Worm (Caenorhabditis elegans) whole organism, early embryonic: Measurements from ENCODE around the gene aars-1.

ENCODE experiments used
- B0310.2 ChIP-seq: sonication (generic microtip); optimal IDR thresholded peaks from 2 replicates; lab custom pipeline; 2016; ENCODE audit warnings: mild to moderate bottlenecking, missing genetic modification characterization, missing compliant biosample characterization
- ama-1 ChIP-seq: fragments of 150-350 bp; optimal IDR thresholded peaks from 2 replicates; lab custom pipeline; 2014
- ceh-13 ChIP-seq: fragments of 200-800 bp; sonication (Bioruptor generic); optimal IDR thresholded peaks from 2 replicates; lab custom pipeline; 2018; ENCODE audit warnings: mild to moderate bottlenecking, missing genetic modification characterization, missing compliant biosample characterization
- ceh-36 ChIP-seq: sonication (generic microtip); optimal IDR thresholded peaks from 2 replicates; lab custom pipeline; 2016; ENCODE audit warnings: missing genetic modification characterization, inconsistent platforms, missing compliant biosample characterization
- ets-7 ChIP-seq: sonication (generic microtip); optimal IDR thresholded peaks from 2 replicates; lab custom pipeline; 2016; ENCODE audit warnings: missing genotype, missing genetic modification characterization, missing compliant biosample characterization
- flt-1 ChIP-seq: fragments of 200-800 bp; sonication (Bioruptor generic); IDR thresholded peaks from 2 replicates; pipeline ENCODE4 v1.3.6; 2022; ENCODE audit warnings: missing genetic modification characterization, missing compliant biosample characterization
- hnd-1 ChIP-seq: sonication (generic microtip); optimal IDR thresholded peaks from 2 replicates; lab custom pipeline; 2016; ENCODE audit warnings: missing genetic modification characterization, missing compliant biosample characterization
- scrt-1 ChIP-seq: fragments of 200-800 bp; sonication (Bioruptor generic); IDR thresholded peaks from 2 replicates; pipeline ENCODE4 v1.3.6; 2022; ENCODE audit warnings: missing genetic modification characterization, missing compliant biosample characterization
- tbx-11 ChIP-seq: fragments of 200-800 bp; sonication (Bioruptor generic); IDR thresholded peaks from 2 replicates; pipeline ENCODE4 v1.3.6; 2022; ENCODE audit warnings: missing genetic modification characterization, missing compliant biosample characterization
- tbx-37 ChIP-seq: fragments of 200-800 bp; sonication (Bioruptor generic); conservative IDR thresholded peaks from 2 replicates; pipeline ENCODE4 v1.3.6; 2022; ENCODE audit warnings: missing genetic modification reagents, missing genetic modification characterization, missing compliant biosample characterization

DNA sequence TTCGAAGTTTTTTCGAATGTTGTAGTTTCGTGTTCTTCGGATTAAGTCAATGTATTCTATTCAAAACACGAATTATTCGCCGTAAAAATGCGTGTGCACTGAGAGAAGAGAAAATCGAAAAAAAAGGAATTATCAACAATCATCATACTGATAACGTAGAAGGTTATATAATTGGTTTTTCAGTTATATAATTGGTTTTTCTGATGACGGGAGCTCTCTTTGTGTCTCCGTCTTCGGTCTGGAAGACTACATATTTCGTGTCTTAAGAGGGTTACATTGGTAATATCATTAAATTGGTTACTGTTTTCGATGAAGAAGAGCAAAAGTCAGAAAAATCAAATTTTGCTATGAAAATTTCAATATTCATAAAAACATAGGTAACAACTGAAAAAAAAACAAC, 4.4 kb downstream of the aars-1 start:
- TF ChIP-seq ama-1 (no peak), ets-7 (tag; lab: Kevin White, UChicago) (no peak), flt-1 (no peak), ceh-13 (GFP tag; lab: Kevin White, UChicago) (no peak), ceh-36 (no peak), scrt-1 (GFP tag; lab: Robert Waterston, UW) (no peak), B0310.2 (tag; lab: Kevin White, UChicago) (no peak), tbx-37 (no peak), hnd-1 (tag; lab: Kevin White, UChicago) (no peak), tbx-11 (GFP tag; lab: Robert Waterston, UW) (no peak)
